Worm (Caenorhabditis elegans): ENCODE data around the gene nhr-21.

DNA sequence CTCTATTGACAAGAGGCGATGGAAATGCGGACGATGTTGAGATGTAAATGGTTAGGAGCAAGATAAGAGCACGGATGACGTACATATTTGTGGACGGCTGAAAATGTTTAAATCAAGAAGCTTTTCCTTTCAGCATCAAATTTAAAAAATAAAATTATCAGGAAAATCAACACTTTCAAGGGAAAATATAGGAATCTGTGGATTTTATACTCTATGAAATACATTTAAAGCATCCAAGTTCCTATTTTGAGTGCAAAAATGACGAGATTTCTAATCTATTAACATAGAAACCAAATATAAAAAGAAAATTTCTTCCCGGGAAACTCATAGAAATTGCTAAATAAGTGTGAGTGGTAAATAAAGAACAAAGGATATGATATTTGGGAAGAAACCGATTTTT lies 24.9 kb upstream of the nhr-21 start, which contains the start of gene F45E12.6:
- no peak for TF ChIP-seq aly-2 (tag; optimal IDR thresholded peaks at IDR 0.05)
- no peak for TF ChIP-seq sea-2 (GFP tag; optimal IDR thresholded peaks at IDR 0.05)
- TF ChIP-seq R02D3.7 (tag; optimal IDR thresholded peaks at IDR 0.05) = no peak
- TF ChIP-seq nhr-12 (tag; optimal IDR thresholded peaks at IDR 0.05) = no peak
- no peak for TF ChIP-seq elt-3 (tag; optimal IDR thresholded peaks at IDR 0.05)
- no peak for TF ChIP-seq fkh-10 (GFP tag; optimal IDR thresholded peaks at IDR 0.05)
- no peak for TF ChIP-seq tbx-2 (tag; optimal IDR thresholded peaks at IDR 0.05)
- TF ChIP-seq ama-1 (optimal IDR thresholded peaks at IDR 0.05) = no peak
- TF ChIP-seq ztf-11 (tag; optimal IDR thresholded peaks at IDR 0.05) = no peak
- TF ChIP-seq nhr-11 (tag; optimal IDR thresholded peaks at IDR 0.05) = no peak
- no peak for TF ChIP-seq ZK546.5 (tag; optimal IDR thresholded peaks at IDR 0.05)
- no peak for TF ChIP-seq unc-39 (tag; optimal IDR thresholded peaks at IDR 0.05)
- no peak for TF ChIP-seq nhr-76 (tag; optimal IDR thresholded peaks at IDR 0.05)

Measured in whole organism, L3 larva.